Worm (Caenorhabditis elegans) whole organism, L2 larva: ENCODE results near the gene C34C12.7.

Source experiments
- R02D3.7 ChIP-seq: fragments of 150-350 bp; optimal IDR thresholded peaks from 2 replicates; lab custom pipeline; 2014; ENCODE audit warnings: missing biosample characterization, missing genetic modification characterization
- mdl-1 ChIP-seq, 2 experiments: fragments of 150-350 bp in 1 of 2; sonication (generic microtip) in 1 of 2; optimal IDR thresholded peaks; 2 replicates each; lab custom pipeline; 2017; ENCODE audit warnings: missing biosample characterization in 2 of 2, missing genetic modification characterization in 2 of 2

DNA sequence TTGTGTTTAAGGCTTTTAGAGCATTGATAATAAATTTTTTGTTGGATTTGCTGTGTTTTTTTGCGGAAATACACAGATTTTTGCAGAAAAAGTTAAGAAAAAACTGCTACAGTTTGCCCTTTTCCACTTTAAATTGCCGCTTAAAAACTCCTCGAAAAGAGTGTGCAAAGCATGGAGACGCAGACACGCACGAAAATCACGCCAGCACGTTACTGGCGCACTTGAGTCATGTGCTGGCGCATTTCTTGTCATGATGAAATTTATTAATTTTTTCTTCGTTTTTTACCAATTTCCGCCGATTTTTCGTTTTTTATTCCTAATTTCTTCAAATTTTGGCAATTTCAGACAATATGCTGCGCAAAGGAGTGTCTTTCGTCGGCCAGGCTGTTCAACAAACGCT, 28.1 kb downstream of the C34C12.7 start, which contains the start of gene C34C12.8:
- peak; percentile 77 for TF ChIP-seq R02D3.7 (tag; lab: Kevin White, UChicago)
- TF ChIP-seq mdl-1 (tag; optimal IDR thresholded peaks at IDR 0.05; lab: Kevin White, UChicago), result peak in 1 of 2 experiments; percentile 73
